Fruit fly (Drosophila melanogaster) whole organism, pupa: ENCODE results near the gene Fancl.

ENCODE experiments used
- CG10348 ChIP-seq: fragments of 200-800 bp; sonication (Bioruptor generic); IDR thresholded peaks from 2 replicates; pipeline ENCODE4 v1.3.6; 2022; ENCODE audit warnings: missing biosample characterization, missing genetic modification characterization
- CG12605 ChIP-seq: fragments of 200-800 bp; sonication (Bioruptor generic); IDR thresholded peaks from 2 replicates; pipeline ENCODE4 v1.3.6; 2022; ENCODE audit warnings: missing biosample characterization, missing genetic modification characterization
- CG13204 ChIP-seq: fragments of 200-800 bp; sonication (Bioruptor generic); optimal IDR thresholded peaks from 2 replicates; lab custom pipeline; 2018; ENCODE audit warnings: missing biosample characterization, mild to moderate bottlenecking, missing genetic modification characterization, moderate library complexity
- CG14655 ChIP-seq: fragments of 200-800 bp; sonication (Bioruptor generic); optimal IDR thresholded peaks from 3 replicates; lab custom pipeline; 2017; ENCODE audit warnings: mild to moderate bottlenecking, missing biosample characterization, missing genetic modification reagents, missing genetic modification characterization
- CG15710 ChIP-seq: fragments of 200-800 bp; sonication (Bioruptor generic); optimal IDR thresholded peaks from 2 replicates; lab custom pipeline; 2018; ENCODE audit warnings: missing biosample characterization, mild to moderate bottlenecking, missing genetic modification characterization, moderate library complexity
- CG17806 ChIP-seq: fragments of 200-800 bp; sonication (Bioruptor generic); optimal IDR thresholded peaks from 2 replicates; lab custom pipeline; 2018; ENCODE audit warnings: missing biosample characterization, mild to moderate bottlenecking, missing genetic modification characterization, moderate library complexity
- CG32121 ChIP-seq: fragments of 200-800 bp; sonication (Bioruptor generic); IDR thresholded peaks from 2 replicates; pipeline ENCODE4 v1.3.6; 2022; ENCODE audit warnings: missing biosample characterization, missing genetic modification characterization
- CG34367 ChIP-seq: fragments of 200-800 bp; sonication (Bioruptor generic); optimal IDR thresholded peaks from 2 replicates; lab custom pipeline; 2018; ENCODE audit warnings: missing biosample characterization, mild to moderate bottlenecking, missing genetic modification characterization
- CG4496 ChIP-seq: fragments of 200-800 bp; sonication (Bioruptor generic); IDR thresholded peaks from 3 replicates; pipeline ENCODE4 v1.3.6; 2022; ENCODE audit warnings: missing biosample characterization, missing genetic modification characterization
- CG8159 ChIP-seq: fragments of 200-800 bp; sonication (Bioruptor generic); optimal IDR thresholded peaks from 3 replicates; lab custom pipeline; 2018; ENCODE audit warnings: missing biosample characterization, mild to moderate bottlenecking, missing genetic modification characterization, moderate library complexity
- CG8301 ChIP-seq: fragments of 200-800 bp; sonication (Bioruptor generic); optimal IDR thresholded peaks from 2 replicates; lab custom pipeline; 2018; ENCODE audit warnings: missing biosample characterization, mild to moderate bottlenecking, missing genetic modification characterization
- CG9948 ChIP-seq: fragments of 200-800 bp; sonication (Bioruptor generic); optimal IDR thresholded peaks from 2 replicates; lab custom pipeline; 2018; ENCODE audit warnings: missing biosample characterization, mild to moderate bottlenecking, missing genetic modification characterization, moderate library complexity
- D1 ChIP-seq: fragments of 200-800 bp; sonication (Bioruptor generic); optimal IDR thresholded peaks from 2 replicates; lab custom pipeline; 2018; ENCODE audit warnings: missing biosample characterization, mild to moderate bottlenecking, missing genetic modification characterization, moderate library complexity
- EcR ChIP-seq: fragments of 200-800 bp; sonication (Bioruptor generic); optimal IDR thresholded peaks from 3 replicates; lab custom pipeline; 2019; ENCODE audit warnings: missing biosample characterization, missing genetic modification characterization, mild to moderate bottlenecking, moderate library complexity, missing genetic modification reagents
- Ets98B ChIP-seq: fragments of 200-800 bp; sonication (Bioruptor generic); IDR thresholded peaks from 2 replicates; pipeline ENCODE4 v1.3.6; 2022; ENCODE audit warnings: missing biosample characterization, missing genetic modification characterization
- Pif1A ChIP-seq: fragments of 200-800 bp; sonication (Bioruptor generic); optimal IDR thresholded peaks from 3 replicates; lab custom pipeline; 2016; ENCODE audit warnings: missing biosample characterization, missing genetic modification characterization
- Pif1B ChIP-seq: fragments of 200-800 bp; sonication (Bioruptor generic); optimal IDR thresholded peaks from 3 replicates; lab custom pipeline; 2016; ENCODE audit warnings: missing biosample characterization, missing genetic modification characterization
- Snoo ChIP-seq: fragments of 200-800 bp; sonication (Bioruptor generic); optimal IDR thresholded peaks from 3 replicates; lab custom pipeline; 2017; ENCODE audit warnings: missing biosample characterization, mild to moderate bottlenecking, missing genetic modification characterization, inconsistent platforms
- fd96Ca ChIP-seq: fragments of 200-800 bp; sonication (Bioruptor generic); IDR thresholded peaks from 3 replicates; pipeline ENCODE4 v1.3.6; 2022; ENCODE audit warnings: missing biosample characterization, missing genetic modification characterization
- gl ChIP-seq: fragments of 200-800 bp; sonication (Bioruptor generic); optimal IDR thresholded peaks from 2 replicates; lab custom pipeline; 2018; ENCODE audit warnings: missing biosample characterization, mild to moderate bottlenecking, missing genetic modification characterization
- rn ChIP-seq: fragments of 200-800 bp; sonication (Bioruptor generic); IDR thresholded peaks from 2 replicates; pipeline ENCODE4 v1.3.6; 2022; ENCODE audit warnings: missing biosample characterization, missing genetic modification characterization

Gene Fancl

dm6 chr3R:10081469-10082111 lies 28.9 kb upstream of the Fancl start:
- TF ChIP-seq gl (no peak), Ets98B (GFP tag; lab: Robert Waterston, UW) (no peak), CG4496 (peak; percentile 53; the same call in 1 of the 3 replicates), Pif1B (no peak), CG15710 (peak; percentile 7), D1 (tag; lab: Kevin White, UChicago) (no peak), CG10348 (GFP tag; lab: Robert Waterston, UW) (no peak), CG34367 (tag; lab: Kevin White, UChicago) (no peak), CG14655 (GFP tag; lab: Kevin White, UChicago) (no peak), CG9948 (tag; lab: Kevin White, UChicago) (no peak), CG17806 (peak; percentile 6), Snoo (tag; lab: Kevin White, UChicago) (no peak), CG8301 (tag; lab: Kevin White, UChicago) (no peak), CG32121 (no peak), fd96Ca (peak; percentile 9; the same call in 1 of the 3 replicates), Pif1A (GFP tag; lab: Kevin White, UChicago) (no peak), CG8159 (no peak), EcR (peak; percentile 28), rn (GFP tag; lab: Robert Waterston, UW) (no peak), CG12605 (no peak)

dm6 chr3R:10080699-10081098 lies 28.0 kb upstream of the Fancl start:
- TF ChIP-seq CG32121 (0 out of 2 replicates have a peak, but pooled peaks have one; percentile 28), CG4496 (0 out of 3 replicates have a peak, but pooled peaks have one; percentile 35), CG17806 (no peak), gl (no peak), EcR (peak; percentile 87), CG9948 (tag; lab: Kevin White, UChicago) (no peak), CG13204 (GFP tag; lab: Kevin White, UChicago) (no peak)

- TF ChIP-seq CG13204 (GFP tag; lab: Kevin White, UChicago) (no peak), CG4496 (peak; percentile 87), CG8159 (peak; percentile 71), CG17806 (peak; percentile 81), Ets98B (GFP tag; lab: Robert Waterston, UW) (peak; percentile 85), fd96Ca (no peak), CG14655 (GFP tag; lab: Kevin White, UChicago) (peak; percentile 54), D1 (tag; lab: Kevin White, UChicago) (no peak), CG34367 (tag; lab: Kevin White, UChicago) (peak; percentile 78), CG12605 (peak; percentile 58), rn (GFP tag; lab: Robert Waterston, UW) (peak; percentile 54; the same call in 1 of the 2 replicates), Pif1B (peak; percentile 29), CG32121 (peak; percentile 88), gl (peak; percentile 37), CG15710 (peak; percentile 70), CG10348 (GFP tag; lab: Robert Waterston, UW) (peak; percentile 57), Pif1A (GFP tag; lab: Kevin White, UChicago) (peak; percentile 66), EcR (peak; percentile 32), Snoo (tag; lab: Kevin White, UChicago) (peak; percentile 24), CG9948 (tag; lab: Kevin White, UChicago) (peak; percentile 81), CG8301 (tag; lab: Kevin White, UChicago) (peak; percentile 64)
- TF ChIP-seq, all 21 proteins: peak for 18
These were observed 26.8 kb upstream of the Fancl start for dm6 chr3R:10079267-10079987.

dm6 chr3R:10078468-10079143 lies 25.9 kb upstream of the Fancl start:
- TF ChIP-seq EcR (no peak), CG12605 (no peak), CG34367 (tag; lab: Kevin White, UChicago) (no peak), CG14655 (GFP tag; lab: Kevin White, UChicago) (no peak), fd96Ca (no peak), CG8301 (tag; lab: Kevin White, UChicago) (no peak), gl (no peak), Snoo (tag; lab: Kevin White, UChicago) (no peak), CG10348 (GFP tag; lab: Robert Waterston, UW) (no peak), rn (GFP tag; lab: Robert Waterston, UW) (no peak), D1 (tag; lab: Kevin White, UChicago) (no peak), CG8159 (no peak), CG9948 (tag; lab: Kevin White, UChicago) (no peak), CG4496 (no peak), CG32121 (no peak), Ets98B (GFP tag; lab: Robert Waterston, UW) (no peak)

- TF ChIP-seq D1 (tag; lab: Kevin White, UChicago): peak; percentile 21
- TF ChIP-seq CG10348 (GFP tag; lab: Robert Waterston, UW): no peak
These were observed 24.0 kb upstream of the Fancl start for dm6 chr3R:10076665-10077064.
